Worm (Caenorhabditis elegans) whole organism, mixed stage, embryonic: ENCODE results near the gene Y69H2.17.

Experiments
- elt-1 ChIP-seq: sonication (generic microtip); optimal IDR thresholded peaks from 2 replicates; lab custom pipeline; 2017; ENCODE audit warnings: missing genetic modification characterization, mild to moderate bottlenecking, missing compliant biosample characterization, antibody characterized with exemption, moderate library complexity, borderline replicate concordance; ENCODE audit not compliant: insufficient read depth
- elt-3 ChIP-seq: fragments of 150-350 bp; optimal IDR thresholded peaks from 2 replicates; lab custom pipeline; 2014; ENCODE audit warnings: missing biosample characterization, missing genetic modification characterization
- ham-2 ChIP-seq: fragments of 200-800 bp; sonication (Bioruptor generic); optimal IDR thresholded peaks from 2 replicates; lab custom pipeline; 2018; ENCODE audit warnings: mild to moderate bottlenecking, missing genetic modification characterization, missing compliant biosample characterization
- lin-13 ChIP-seq: fragments of 150-350 bp; optimal IDR thresholded peaks from 2 replicates; lab custom pipeline; 2014; ENCODE audit warnings: missing biosample characterization, missing genetic modification characterization
- mab-5 ChIP-seq: fragments of 150-350 bp; optimal IDR thresholded peaks from 2 replicates; lab custom pipeline; 2014; ENCODE audit warnings: missing biosample characterization, missing genetic modification characterization
- nhr-12 ChIP-seq: fragments of 150-350 bp; optimal IDR thresholded peaks from 2 replicates; lab custom pipeline; 2014; ENCODE audit warnings: missing biosample characterization, missing genetic modification characterization
- nhr-76 ChIP-seq: sonication (generic microtip); optimal IDR thresholded peaks from 2 replicates; lab custom pipeline; 2017; ENCODE audit warnings: missing biosample characterization, missing genetic modification characterization
- pha-4 ChIP-seq: fragments of 150-350 bp; optimal IDR thresholded peaks from 2 replicates; lab custom pipeline; 2018; ENCODE audit warnings: missing biosample characterization, missing genetic modification reagents, missing genetic modification characterization
- sem-2 ChIP-seq: fragments of 200-800 bp; sonication (Bioruptor generic); optimal IDR thresholded peaks from 2 replicates; lab custom pipeline; 2018; ENCODE audit warnings: mild to moderate bottlenecking, missing genetic modification characterization, missing compliant biosample characterization
- snpc-4 ChIP-seq: fragments of 150-350 bp; optimal IDR thresholded peaks from 2 replicates; lab custom pipeline; 2014; ENCODE audit warnings: missing biosample characterization, missing genetic modification characterization
- unc-39 ChIP-seq: fragments of 150-350 bp; optimal IDR thresholded peaks from 2 replicates; lab custom pipeline; 2014; ENCODE audit warnings: missing biosample characterization, missing genetic modification characterization
- unc-62 ChIP-seq: fragments of 150-350 bp; optimal IDR thresholded peaks from 2 replicates; lab custom pipeline; 2014; ENCODE audit warnings: missing biosample characterization, missing genetic modification reagents, missing genetic modification characterization

- TF ChIP-seq lin-13 (no peak), elt-3 (tag; lab: Kevin White, UChicago) (no peak), unc-62 (no peak), nhr-76 (tag; lab: Kevin White, UChicago) (no peak), elt-1 (tag; lab: Kevin White, UChicago) (no peak), pha-4 (tag; lab: Kevin White, UChicago) (no peak), nhr-12 (tag; lab: Kevin White, UChicago) (no peak), snpc-4 (tag; lab: Kevin White, UChicago) (no peak), ham-2 (no peak), sem-2 (no peak), unc-39 (tag; lab: Kevin White, UChicago) (no peak), mab-5 (tag; lab: Kevin White, UChicago) (no peak)
These were observed 20.7 kb upstream of the Y69H2.17 start, which contains the start of gene Y69H2.3 for ce11 chrV:18664026-18664425.
